Fruit fly (Drosophila melanogaster): ENCODE data around the gene CG15475.

dm6 chr2L:20640617-20641016, 26.3 kb downstream of the CG15475 start, which contains the start of gene Sfp38D:
- TF ChIP-seq pan (optimal IDR thresholded peaks at IDR 0.05): no peak
- TF ChIP-seq psq (optimal IDR thresholded peaks at IDR 0.05): no peak
